Worm (Caenorhabditis elegans): ENCODE measurements around the gene B0554.2.

- TF ChIP-seq klf-2 (GFP tag; conservative IDR thresholded peaks at IDR 0.05) (no peak), ref-1 (GFP tag; conservative IDR thresholded peaks at IDR 0.05) (no peak), med-1 (GFP tag; optimal IDR thresholded peaks at IDR 0.05; ENCODE audit: insufficient read depth) (no peak)
These were observed 9.9 kb upstream of the B0554.2 start, which contains the start of gene B0554.5 for ce11 chrV:424140-424539.

All from whole organism, midembryonic.